Worm (Caenorhabditis elegans) whole organism, L1 larva: ENCODE measurements around the gene irld-2.

Experiments
- C04F5.9 ChIP-seq: sonication (generic microtip); optimal IDR thresholded peaks from 2 replicates; lab custom pipeline; 2016; ENCODE audit warnings: missing genetic modification characterization, missing compliant biosample characterization
- C16A3.4 ChIP-seq: fragments of 150-350 bp; optimal IDR thresholded peaks from 2 replicates; lab custom pipeline; 2014; ENCODE audit warnings: missing biosample characterization, missing genetic modification characterization
- C34B4.2 ChIP-seq: sonication (generic microtip); optimal IDR thresholded peaks from 2 replicates; lab custom pipeline; 2017; ENCODE audit warnings: mild to moderate bottlenecking, missing genetic modification characterization, missing compliant biosample characterization
- ama-1 ChIP-seq: fragments of 150-350 bp; optimal IDR thresholded peaks from 2 replicates; lab custom pipeline; 2014
- blmp-1 ChIP-seq: fragments of 150-350 bp; optimal IDR thresholded peaks from 2 replicates; lab custom pipeline; 2014; ENCODE audit warnings: missing biosample characterization, missing genetic modification characterization
- ceh-8 ChIP-seq: fragments of 200-800 bp; sonication (Bioruptor generic); optimal IDR thresholded peaks from 2 replicates; lab custom pipeline; 2018; ENCODE audit warnings: mild to moderate bottlenecking, missing genetic modification characterization, moderate library complexity, missing compliant biosample characterization
- ces-1 ChIP-seq: fragments of 150-350 bp; optimal IDR thresholded peaks from 2 replicates; lab custom pipeline; 2014; ENCODE audit warnings: missing biosample characterization, missing genetic modification reagents, missing genetic modification characterization
- efl-3 ChIP-seq: fragments of 200-800 bp; sonication (Bioruptor generic); optimal IDR thresholded peaks from 2 replicates; lab custom pipeline; 2018; ENCODE audit warnings: mild to moderate bottlenecking, missing genetic modification characterization, missing compliant biosample characterization
- egl-13 ChIP-seq: sonication (generic microtip); optimal IDR thresholded peaks from 2 replicates; lab custom pipeline; 2016; ENCODE audit warnings: missing genotype, missing genetic modification reagents, missing genetic modification characterization, missing compliant biosample characterization
- elt-2 ChIP-seq: sonication (generic microtip); optimal IDR thresholded peaks from 2 replicates; lab custom pipeline; 2016; ENCODE audit warnings: missing genetic modification characterization, mild to moderate bottlenecking, inconsistent platforms, missing compliant biosample characterization, missing genetic modification reagents
- elt-3 ChIP-seq, 6 experiments: fragments of 150-350 bp in 1 of 6; sonication (generic microtip); optimal IDR thresholded peaks; 2 replicates each; lab custom pipeline; 2017 to 2018; ENCODE audit warnings: missing biosample characterization in 6 of 6, missing genetic modification characterization in 6 of 6, inconsistent platforms in 1 of 6
- ets-5 ChIP-seq: fragments of 200-800 bp; sonication (Bioruptor generic); IDR thresholded peaks from 2 replicates; pipeline ENCODE4 v1.3.6; 2022; ENCODE audit warnings: missing genetic modification characterization, missing compliant biosample characterization
- fkh-4 ChIP-seq: sonication (generic microtip); optimal IDR thresholded peaks from 2 replicates; lab custom pipeline; 2016; ENCODE audit warnings: missing compliant biosample characterization, missing genetic modification characterization, borderline replicate concordance
- fkh-8 ChIP-seq: sonication (generic microtip); optimal IDR thresholded peaks from 2 replicates; lab custom pipeline; 2016; ENCODE audit warnings: mild to moderate bottlenecking, missing genetic modification characterization, missing compliant biosample characterization
- fos-1 ChIP-seq: fragments of 150-350 bp; optimal IDR thresholded peaks from 2 replicates; lab custom pipeline; 2014; ENCODE audit warnings: missing biosample characterization, missing genetic modification characterization
- grh-1 ChIP-seq: fragments of 200-800 bp; sonication (Bioruptor generic); IDR thresholded peaks from 2 replicates; pipeline ENCODE4 v1.3.6; 2022; ENCODE audit warnings: missing genetic modification reagents, missing genetic modification characterization, missing compliant biosample characterization
- hlh-17 ChIP-seq: fragments of 200-800 bp; sonication (Bioruptor generic); optimal IDR thresholded peaks from 2 replicates; lab custom pipeline; 2018; ENCODE audit warnings: missing genetic modification characterization, mild to moderate bottlenecking, missing compliant biosample characterization, moderate library complexity, borderline replicate concordance
- hpl-2 ChIP-seq: fragments of 150-350 bp; optimal IDR thresholded peaks from 2 replicates; lab custom pipeline; 2014; ENCODE audit warnings: missing biosample characterization, missing genetic modification reagents, missing genetic modification characterization
- irx-1 ChIP-seq: sonication (generic microtip); optimal IDR thresholded peaks from 2 replicates; lab custom pipeline; 2016; ENCODE audit warnings: missing genetic modification characterization, missing compliant biosample characterization
- jun-1 ChIP-seq: fragments of 150-350 bp; optimal IDR thresholded peaks from 2 replicates; lab custom pipeline; 2014; ENCODE audit warnings: missing biosample characterization, missing genetic modification reagents, missing genetic modification characterization
- lin-13 ChIP-seq: fragments of 150-350 bp; optimal IDR thresholded peaks from 2 replicates; lab custom pipeline; 2014; ENCODE audit warnings: missing biosample characterization, missing genetic modification reagents, missing genetic modification characterization
- lin-14 ChIP-seq: fragments of 200-800 bp; sonication (Bioruptor generic); optimal IDR thresholded peaks from 2 replicates; lab custom pipeline; 2018; ENCODE audit warnings: mild to moderate bottlenecking, missing genetic modification characterization, moderate library complexity, missing compliant biosample characterization
- lin-15B ChIP-seq: fragments of 150-350 bp; sonication (generic microtip); optimal IDR thresholded peaks from 3 replicates; lab custom pipeline; 2014; ENCODE audit warnings: missing biosample characterization, missing genetic modification characterization
- lin-35 ChIP-seq, 2 experiments: fragments of 150-350 bp; optimal IDR thresholded peaks; 2 replicates each; lab custom pipeline; 2014; ENCODE audit warnings: missing biosample characterization in 2 of 2, missing genetic modification characterization in 2 of 2, missing genetic modification reagents in 2 of 2
- mab-9 ChIP-seq: fragments of 200-800 bp; sonication (Bioruptor generic); IDR thresholded peaks from 2 replicates; pipeline ENCODE4 v1.3.6; 2022; ENCODE audit warnings: missing genetic modification reagents, missing genetic modification characterization, missing compliant biosample characterization
- mdl-1 ChIP-seq, 2 experiments: fragments of 150-350 bp; optimal IDR thresholded peaks; 2 replicates each; lab custom pipeline; 2014 to 2017; ENCODE audit warnings: missing biosample characterization in 2 of 2, missing genetic modification characterization in 2 of 2, inconsistent platforms in 1 of 2
- mef-2 ChIP-seq: fragments of 150-350 bp; optimal IDR thresholded peaks from 2 replicates; lab custom pipeline; 2014; ENCODE audit warnings: missing biosample characterization, missing genetic modification characterization
- mep-1 ChIP-seq: fragments of 150-350 bp; optimal IDR thresholded peaks from 2 replicates; lab custom pipeline; 2014; ENCODE audit warnings: missing biosample characterization, missing genetic modification characterization
- nhr-20 ChIP-seq: sonication (generic microtip); optimal IDR thresholded peaks from 2 replicates; lab custom pipeline; 2016; ENCODE audit warnings: mild to moderate bottlenecking, missing genetic modification characterization, missing compliant biosample characterization
- nhr-237 ChIP-seq: fragments of 150-350 bp; optimal IDR thresholded peaks from 2 replicates; lab custom pipeline; 2014; ENCODE audit warnings: missing biosample characterization, missing genetic modification characterization
- nhr-47 ChIP-seq: sonication (generic microtip); optimal IDR thresholded peaks from 2 replicates; lab custom pipeline; 2016; ENCODE audit warnings: mild to moderate bottlenecking, missing genetic modification characterization, moderate library complexity, missing compliant biosample characterization
- nhr-77 ChIP-seq: fragments of 150-350 bp; optimal IDR thresholded peaks from 2 replicates; lab custom pipeline; 2014; ENCODE audit warnings: missing biosample characterization, missing genetic modification characterization
- nhr-84 ChIP-seq: sonication (generic microtip); optimal IDR thresholded peaks from 2 replicates; lab custom pipeline; 2017; ENCODE audit warnings: missing biosample characterization, missing genetic modification characterization
- nhr-90 ChIP-seq: sonication (generic microtip); optimal IDR thresholded peaks from 2 replicates; lab custom pipeline; 2016; ENCODE audit warnings: mild to moderate bottlenecking, missing genetic modification characterization, missing compliant biosample characterization; ENCODE audit not compliant: poor library complexity
- pag-3 ChIP-seq: sonication (generic microtip); optimal IDR thresholded peaks from 2 replicates; lab custom pipeline; 2017; ENCODE audit warnings: missing genetic modification characterization, mild to moderate bottlenecking, missing compliant biosample characterization, antibody characterized with exemption, borderline replicate concordance; ENCODE audit not compliant: insufficient read depth
- pqm-1 ChIP-seq: sonication (generic microtip); optimal IDR thresholded peaks from 3 replicates; lab custom pipeline; 2017; ENCODE audit warnings: missing biosample characterization, missing genetic modification characterization
- rnt-1 ChIP-seq: sonication (generic microtip); optimal IDR thresholded peaks from 2 replicates; lab custom pipeline; 2016; ENCODE audit warnings: mild to moderate bottlenecking, missing genetic modification characterization, moderate library complexity, missing compliant biosample characterization
- skn-1 ChIP-seq: fragments of 150-350 bp; optimal IDR thresholded peaks from 2 replicates; lab custom pipeline; 2014; ENCODE audit warnings: missing biosample characterization, missing genetic modification characterization
- snpc-4 ChIP-seq: fragments of 150-350 bp; optimal IDR thresholded peaks from 2 replicates; lab custom pipeline; 2014; ENCODE audit warnings: missing biosample characterization, missing genetic modification characterization
- snu-23 ChIP-seq: sonication (generic microtip); optimal IDR thresholded peaks from 2 replicates; lab custom pipeline; 2016; ENCODE audit warnings: missing genetic modification characterization, missing compliant biosample characterization
- sox-4 ChIP-seq: sonication (generic microtip); optimal IDR thresholded peaks from 2 replicates; lab custom pipeline; 2016; ENCODE audit warnings: missing genetic modification characterization, missing compliant biosample characterization
- sup-37 ChIP-seq: fragments of 200-800 bp; sonication (Bioruptor generic); optimal IDR thresholded peaks from 2 replicates; lab custom pipeline; 2018; ENCODE audit warnings: mild to moderate bottlenecking, missing genetic modification characterization, missing compliant biosample characterization
- swsn-7 ChIP-seq: sonication (generic microtip); optimal IDR thresholded peaks from 2 replicates; lab custom pipeline; 2016; ENCODE audit warnings: missing genetic modification characterization, missing compliant biosample characterization
- tlp-1 ChIP-seq: fragments of 150-350 bp; optimal IDR thresholded peaks from 2 replicates; lab custom pipeline; 2014; ENCODE audit warnings: missing biosample characterization, missing genetic modification characterization
- unc-62 ChIP-seq: fragments of 150-350 bp; optimal IDR thresholded peaks from 2 replicates; lab custom pipeline; 2014; ENCODE audit warnings: missing biosample characterization, missing genetic modification reagents, missing genetic modification characterization
- unc-86 ChIP-seq: sonication (generic microtip); optimal IDR thresholded peaks from 2 replicates; lab custom pipeline; 2016; ENCODE audit warnings: missing genetic modification characterization, missing compliant biosample characterization
- unc-98 ChIP-seq: fragments of 200-800 bp; sonication (Bioruptor generic); IDR thresholded peaks from 2 replicates; pipeline ENCODE4 v1.3.6; 2022; ENCODE audit warnings: missing genetic modification characterization, missing compliant biosample characterization
- vab-15 ChIP-seq: sonication (generic microtip); optimal IDR thresholded peaks from 2 replicates; lab custom pipeline; 2017; ENCODE audit warnings: missing genotype, mild to moderate bottlenecking, missing genetic modification characterization, missing compliant biosample characterization
- xbp-1 ChIP-seq: sonication (generic microtip); optimal IDR thresholded peaks from 2 replicates; lab custom pipeline; 2016; ENCODE audit warnings: missing genetic modification characterization, missing compliant biosample characterization
- ztf-4 ChIP-seq: fragments of 150-350 bp; optimal IDR thresholded peaks from 2 replicates; lab custom pipeline; 2014; ENCODE audit warnings: missing biosample characterization, missing genetic modification characterization

Gene irld-2

DNA sequence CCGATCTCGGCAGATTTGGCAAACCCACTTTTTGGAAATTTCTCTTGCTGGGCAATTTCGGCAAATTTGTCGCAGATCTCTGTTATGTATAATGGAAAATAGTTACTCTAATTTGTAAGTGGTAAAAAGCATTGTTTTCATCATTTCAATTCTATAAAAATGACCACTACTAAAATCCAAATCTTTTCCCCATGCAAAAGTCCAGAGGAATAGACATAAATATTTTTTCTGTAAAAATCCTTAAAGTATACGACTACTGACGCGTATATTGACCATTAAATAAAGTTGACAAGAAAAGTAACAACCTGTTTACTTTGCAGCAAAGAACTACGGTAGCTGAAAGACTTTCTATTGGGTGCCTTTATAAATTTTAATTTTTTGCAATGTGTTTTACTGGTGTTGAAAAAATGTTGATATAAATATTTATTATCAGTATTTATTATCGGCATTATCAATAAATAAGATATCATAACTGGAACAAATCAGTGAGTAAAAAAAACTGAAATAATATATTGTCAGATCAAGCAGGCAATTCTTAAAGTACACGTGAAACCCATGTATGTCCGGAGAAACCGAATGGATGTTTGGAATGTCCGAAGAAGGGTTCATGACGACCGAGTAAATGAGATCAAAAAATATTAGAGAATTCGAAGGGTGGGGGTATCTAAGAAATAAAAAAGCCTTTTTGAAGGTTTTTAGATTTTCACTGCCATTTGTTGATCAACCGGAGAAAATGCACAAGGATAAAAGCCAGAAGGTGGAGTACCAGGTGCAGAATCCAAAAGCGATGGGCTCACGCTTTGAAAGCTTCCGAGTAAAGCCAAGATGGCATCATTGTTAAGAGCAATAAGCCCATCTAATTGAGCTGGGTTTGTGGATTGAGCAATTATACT is 45.4 kb downstream of the irld-2 start (continued):
- peak; percentile 7 for TF ChIP-seq swsn-7
- no peak for TF ChIP-seq unc-98 (GFP tag; lab: Robert Waterston, UW)
- peak; percentile 31 for TF ChIP-seq elt-2 (tag; lab: Kevin White, UChicago)
- TF ChIP-seq pag-3 (tag; lab: Kevin White, UChicago): no peak
- TF ChIP-seq C04F5.9 (tag; lab: Kevin White, UChicago): no peak
- TF ChIP-seq nhr-20 (tag; lab: Kevin White, UChicago): peak; percentile 52
- TF ChIP-seq efl-3 (GFP tag; lab: Kevin White, UChicago): no peak
- peak; percentile 18 for TF ChIP-seq lin-14 (GFP tag; lab: Kevin White, UChicago)
- no peak for TF ChIP-seq fkh-4 (tag; lab: Kevin White, UChicago)
- no peak for TF ChIP-seq lin-15B (tag; lab: Kevin White, UChicago)
- no peak for TF ChIP-seq nhr-84 (tag; lab: Kevin White, UChicago)
- no peak for TF ChIP-seq vab-15
- TF ChIP-seq jun-1: no peak
- TF ChIP-seq hlh-17 (GFP tag; lab: Kevin White, UChicago): no peak
- no peak for TF ChIP-seq nhr-237 (tag; lab: Kevin White, UChicago)
- TF ChIP-seq mab-9: no peak
- no peak for TF ChIP-seq sox-4 (tag; lab: Kevin White, UChicago)
- TF ChIP-seq skn-1 (tag; lab: Kevin White, UChicago): peak; percentile 3
- TF ChIP-seq mdl-1 (tag; optimal IDR thresholded peaks at IDR 0.05; lab: Kevin White, UChicago): no peak
- no peak for TF ChIP-seq blmp-1
- TF ChIP-seq fkh-8: no peak
- no peak for TF ChIP-seq mep-1 (tag; lab: Kevin White, UChicago)
- peak; percentile 55 for TF ChIP-seq snu-23
- peak; percentile 46 for TF ChIP-seq lin-13 (GFP tag; lab: Kevin White, UChicago)
- no peak for TF ChIP-seq egl-13 (tag; lab: Kevin White, UChicago)
- no peak for TF ChIP-seq fos-1 (tag; lab: Kevin White, UChicago)
- no peak for TF ChIP-seq pqm-1 (tag; lab: Kevin White, UChicago)
- TF ChIP-seq ceh-8 (GFP tag; lab: Kevin White, UChicago): no peak
- peak; percentile 33 for TF ChIP-seq C16A3.4 (tag; lab: Kevin White, UChicago)
- TF ChIP-seq rnt-1 (tag; lab: Kevin White, UChicago): peak; percentile 41
- TF ChIP-seq sup-37: peak; percentile 8
- no peak for TF ChIP-seq ces-1 (GFP tag; lab: Kevin White, UChicago)
- TF ChIP-seq unc-86: no peak
- peak; percentile 85 for TF ChIP-seq ama-1
- TF ChIP-seq unc-62 (GFP tag; lab: Kevin White, UChicago): no peak
- no peak for TF ChIP-seq mef-2
- peak; percentile 19 for TF ChIP-seq hpl-2 (GFP tag; lab: Kevin White, UChicago)

DNA sequence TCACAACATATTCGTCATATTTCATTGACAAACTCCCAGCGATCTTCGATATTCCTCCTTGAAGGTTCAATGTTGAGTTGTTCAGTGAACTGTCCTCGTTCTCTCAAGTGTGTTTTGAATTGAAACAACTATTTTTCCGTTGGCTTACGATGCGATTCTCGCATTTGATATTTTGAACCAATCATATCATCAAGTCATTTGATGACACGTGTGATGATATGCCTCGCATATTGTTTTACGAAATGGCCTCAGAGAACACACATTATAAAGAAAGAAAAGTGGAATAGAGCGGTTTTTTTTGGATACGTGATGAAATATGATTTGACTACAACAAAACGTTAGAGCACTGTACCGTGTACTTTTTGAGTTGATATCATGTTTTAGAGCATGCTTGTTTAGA is 46.5 kb downstream of the irld-2 start:
- peak; percentile 67 for TF ChIP-seq skn-1 (tag; lab: Kevin White, UChicago)
- peak; percentile 86 for TF ChIP-seq snu-23
- peak in 1 of 2 experiments; percentile 80 for TF ChIP-seq lin-35 (GFP tag; optimal IDR thresholded peaks at IDR 0.05; lab: Kevin White, UChicago)
- peak; percentile 20 for TF ChIP-seq xbp-1 (tag; lab: Kevin White, UChicago)
- TF ChIP-seq elt-3 (tag; optimal IDR thresholded peaks at IDR 0.05; lab: Kevin White, UChicago): peak in 5 of 6 experiments; percentile 22 to 96 (median 69)
- no peak for TF ChIP-seq fkh-8
- TF ChIP-seq grh-1: peak; percentile 54
- no peak for TF ChIP-seq snpc-4 (tag; lab: Kevin White, UChicago)
- TF ChIP-seq C34B4.2 (tag; lab: Kevin White, UChicago): no peak
- TF ChIP-seq ets-5: no peak
- TF ChIP-seq C16A3.4 (tag; lab: Kevin White, UChicago): peak; percentile 64
- TF ChIP-seq hlh-17 (GFP tag; lab: Kevin White, UChicago): no peak
- TF ChIP-seq unc-86: no peak
- TF ChIP-seq tlp-1 (tag; lab: Kevin White, UChicago): no peak
- TF ChIP-seq nhr-77 (tag; lab: Kevin White, UChicago): no peak
- TF ChIP-seq irx-1 (tag; lab: Kevin White, UChicago): no peak
- TF ChIP-seq lin-13 (GFP tag; lab: Kevin White, UChicago): peak; percentile 33
- peak; percentile 7 for TF ChIP-seq ztf-4 (tag; lab: Kevin White, UChicago)
- TF ChIP-seq nhr-47: peak; percentile 62
- TF ChIP-seq jun-1: no peak
- TF ChIP-seq nhr-90 (tag; lab: Kevin White, UChicago): peak; percentile 84
- peak in 1 of 2 experiments; percentile 87 for TF ChIP-seq mdl-1 (tag; optimal IDR thresholded peaks at IDR 0.05; lab: Kevin White, UChicago)
